Worm (Caenorhabditis elegans): ENCODE data around the gene T12A7.6.

DNA sequence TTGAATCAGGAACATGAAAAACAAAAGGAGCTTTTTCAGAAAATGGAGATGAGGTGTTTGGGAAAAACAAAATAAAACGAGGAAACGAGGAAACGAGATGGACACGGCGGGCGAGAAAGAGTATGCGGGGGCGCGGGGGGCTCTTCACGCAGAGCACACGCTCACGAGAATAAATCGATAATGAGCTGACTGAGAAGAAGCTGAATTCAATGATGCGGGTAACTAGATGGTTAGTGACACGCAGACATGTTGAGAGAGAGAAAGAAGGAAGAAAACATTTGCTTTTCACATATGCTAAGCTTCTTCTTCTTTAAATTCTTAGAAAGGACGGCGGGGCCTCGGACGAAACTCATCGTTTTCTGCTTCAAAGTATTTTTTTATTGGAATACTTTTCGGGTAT, 16.5 kb downstream of the T12A7.6 start:
- TF ChIP-seq ama-1 (optimal IDR thresholded peaks at IDR 0.05) (no peak), ceh-13 (GFP tag; optimal IDR thresholded peaks at IDR 0.05) (no peak), pes-1 (GFP tag; IDR thresholded peaks at IDR 0.05) (no peak), scrt-1 (GFP tag; IDR thresholded peaks at IDR 0.05) (no peak), flt-1 (GFP tag; IDR thresholded peaks at IDR 0.05) (no peak)
